Worm (Caenorhabditis elegans) whole organism, late embryonic: Measurements from ENCODE around the gene F26F2.8.
"Not testable (repeated sequence)": the region's sequence is repeated elsewhere in the genome, so short reads cannot be mapped to it uniquely, and the experiment has no call there.

ENCODE experiments used
- C38D4.7 ChIP-seq: fragments of 200-800 bp; sonication (Bioruptor generic); optimal IDR thresholded peaks from 2 replicates; lab custom pipeline; 2018; ENCODE audit warnings: mild to moderate bottlenecking, missing genetic modification characterization, moderate library complexity, missing compliant biosample characterization
- T23F11.4 ChIP-seq: fragments of 200-800 bp; sonication (Bioruptor generic); optimal IDR thresholded peaks from 2 replicates; lab custom pipeline; 2018; ENCODE audit warnings: mild to moderate bottlenecking, missing genetic modification characterization, missing compliant biosample characterization
- Y22D7AL.16 ChIP-seq: sonication (generic microtip); optimal IDR thresholded peaks from 2 replicates; lab custom pipeline; 2016; ENCODE audit warnings: missing genetic modification characterization, missing compliant biosample characterization
- ceh-14 ChIP-seq: sonication (generic microtip); optimal IDR thresholded peaks from 2 replicates; lab custom pipeline; 2016; ENCODE audit warnings: missing genotype, missing genetic modification characterization, missing compliant biosample characterization
- ceh-18 ChIP-seq: sonication (generic microtip); optimal IDR thresholded peaks from 2 replicates; lab custom pipeline; 2016; ENCODE audit warnings: missing genetic modification characterization, missing compliant biosample characterization
- ceh-19 ChIP-seq: fragments of 200-800 bp; sonication (Bioruptor generic); optimal IDR thresholded peaks from 2 replicates; lab custom pipeline; 2018; ENCODE audit warnings: mild to moderate bottlenecking, missing genetic modification characterization, missing compliant biosample characterization
- ceh-22 ChIP-seq: sonication (generic microtip); optimal IDR thresholded peaks from 2 replicates; lab custom pipeline; 2017; ENCODE audit warnings: missing biosample characterization, missing genetic modification characterization
- ceh-24 ChIP-seq: sonication (generic microtip); optimal IDR thresholded peaks from 2 replicates; lab custom pipeline; 2016; ENCODE audit warnings: mild to moderate bottlenecking, missing genetic modification characterization, missing compliant biosample characterization
- ceh-30 ChIP-seq: fragments of 150-350 bp; optimal IDR thresholded peaks from 2 replicates; lab custom pipeline; 2014; ENCODE audit warnings: missing biosample characterization, missing genetic modification characterization
- ceh-6 ChIP-seq: fragments of 200-800 bp; sonication (Bioruptor generic); optimal IDR thresholded peaks from 2 replicates; lab custom pipeline; 2018; ENCODE audit warnings: mild to moderate bottlenecking, missing genetic modification characterization, missing compliant biosample characterization
- dmd-4 ChIP-seq: sonication (generic microtip); optimal IDR thresholded peaks from 2 replicates; lab custom pipeline; 2016; ENCODE audit warnings: borderline replicate concordance, missing genetic modification characterization, missing compliant biosample characterization
- elt-4 ChIP-seq: sonication (generic microtip); optimal IDR thresholded peaks from 2 replicates; lab custom pipeline; 2016; ENCODE audit warnings: missing genetic modification characterization, missing compliant biosample characterization
- ets-4 ChIP-seq: sonication (generic microtip); optimal IDR thresholded peaks from 2 replicates; lab custom pipeline; 2016; ENCODE audit warnings: missing genetic modification characterization, missing compliant biosample characterization
- fax-1 ChIP-seq: sonication (generic microtip); optimal IDR thresholded peaks from 2 replicates; lab custom pipeline; 2016; ENCODE audit warnings: missing genotype, missing genetic modification characterization, missing compliant biosample characterization
- fkh-10 ChIP-seq: fragments of 150-350 bp; optimal IDR thresholded peaks from 2 replicates; lab custom pipeline; 2014; ENCODE audit warnings: missing biosample characterization, missing genetic modification reagents, missing genetic modification characterization
- fkh-6 ChIP-seq: sonication (generic microtip); optimal IDR thresholded peaks from 2 replicates; lab custom pipeline; 2016; ENCODE audit warnings: missing genetic modification characterization, missing compliant biosample characterization
- gmeb-2 ChIP-seq: sonication (generic microtip); optimal IDR thresholded peaks from 2 replicates; lab custom pipeline; 2016; ENCODE audit warnings: missing genetic modification characterization, inconsistent platforms, missing compliant biosample characterization
- hlh-30 ChIP-seq: sonication (generic microtip); optimal IDR thresholded peaks from 2 replicates; lab custom pipeline; 2017; ENCODE audit warnings: antibody characterized with exemption, missing genetic modification characterization, missing compliant biosample characterization; ENCODE audit not compliant: insufficient read depth
- hlh-6 ChIP-seq: sonication (generic microtip); optimal IDR thresholded peaks from 2 replicates; lab custom pipeline; 2016; ENCODE audit warnings: missing genotype, missing genetic modification characterization, missing compliant biosample characterization
- lim-6 ChIP-seq: sonication (generic microtip); optimal IDR thresholded peaks from 2 replicates; lab custom pipeline; 2016; ENCODE audit warnings: missing genetic modification characterization, missing compliant biosample characterization
- lin-11 ChIP-seq: fragments of 200-800 bp; sonication (Bioruptor generic); optimal IDR thresholded peaks from 2 replicates; lab custom pipeline; 2018; ENCODE audit warnings: mild to moderate bottlenecking, missing genetic modification characterization, missing compliant biosample characterization
- madf-2 ChIP-seq: sonication (generic microtip); optimal IDR thresholded peaks from 2 replicates; lab custom pipeline; 2017; ENCODE audit warnings: missing genetic modification characterization, missing compliant biosample characterization
- mec-3 ChIP-seq: sonication (generic microtip); optimal IDR thresholded peaks from 2 replicates; lab custom pipeline; 2016; ENCODE audit warnings: borderline replicate concordance, missing genetic modification characterization, missing compliant biosample characterization
- nhr-11 ChIP-seq: fragments of 150-350 bp; optimal IDR thresholded peaks from 2 replicates; lab custom pipeline; 2014; ENCODE audit warnings: missing biosample characterization, missing genetic modification characterization
- nhr-232 ChIP-seq: sonication (generic microtip); optimal IDR thresholded peaks from 2 replicates; lab custom pipeline; 2016; ENCODE audit warnings: missing genetic modification characterization, missing compliant biosample characterization
- npax-4 ChIP-seq: sonication (generic microtip); optimal IDR thresholded peaks from 2 replicates; lab custom pipeline; 2016; ENCODE audit warnings: missing genetic modification characterization, missing compliant biosample characterization
- odd-2 ChIP-seq: sonication (generic microtip); optimal IDR thresholded peaks from 2 replicates; lab custom pipeline; 2017; ENCODE audit warnings: antibody characterized with exemption, mild to moderate bottlenecking, missing genetic modification characterization, missing compliant biosample characterization
- pha-2 ChIP-seq: sonication (generic microtip); optimal IDR thresholded peaks from 2 replicates; lab custom pipeline; 2017; ENCODE audit warnings: mild to moderate bottlenecking, missing genetic modification characterization, missing compliant biosample characterization
- pha-4 ChIP-seq: fragments of 150-350 bp; optimal IDR thresholded peaks from 2 replicates; lab custom pipeline; 2018; ENCODE audit warnings: missing biosample characterization, missing genetic modification reagents, missing genetic modification characterization
- pros-1 ChIP-seq: fragments of 150-350 bp; optimal IDR thresholded peaks from 2 replicates; lab custom pipeline; 2014; ENCODE audit warnings: missing biosample characterization, missing genetic modification reagents, missing genetic modification characterization
- rnt-1 ChIP-seq: sonication (generic microtip); optimal IDR thresholded peaks from 2 replicates; lab custom pipeline; 2016; ENCODE audit warnings: missing genetic modification characterization, missing compliant biosample characterization
- sdc-2 ChIP-seq: sonication (generic microtip); optimal IDR thresholded peaks from 2 replicates; lab custom pipeline; 2016; ENCODE audit warnings: missing genotype, missing genetic modification characterization, missing compliant biosample characterization
- sox-4 ChIP-seq: sonication (generic microtip); optimal IDR thresholded peaks from 2 replicates; lab custom pipeline; 2017; ENCODE audit warnings: mild to moderate bottlenecking, missing genetic modification characterization, inconsistent platforms, missing compliant biosample characterization
- tbx-7 ChIP-seq: sonication (generic microtip); optimal IDR thresholded peaks from 2 replicates; lab custom pipeline; 2016; ENCODE audit warnings: missing genotype, missing genetic modification characterization, missing compliant biosample characterization
- ttx-3 ChIP-seq: sonication (generic microtip); optimal IDR thresholded peaks from 2 replicates; lab custom pipeline; 2016; ENCODE audit warnings: missing genetic modification reagents, missing genetic modification characterization, missing compliant biosample characterization
- unc-3 ChIP-seq, 2 experiments: fragments of 200-800 bp in 1 of 2; sonication (Bioruptor generic) in 1 of 2; sonication (generic microtip) in 1 of 2; conservative IDR thresholded peaks in 1 of 2; optimal IDR thresholded peaks in 1 of 2; 2 replicates each; pipeline versions ENCODE4 v1.3.6 to Lab custom; 2016 to 2022; ENCODE audit warnings: missing compliant biosample characterization in 2 of 2, missing genetic modification characterization in 2 of 2, missing genetic modification reagents in 1 of 2
- unc-42 ChIP-seq: sonication (generic microtip); optimal IDR thresholded peaks from 2 replicates; lab custom pipeline; 2016; ENCODE audit warnings: missing genotype, missing genetic modification characterization, missing compliant biosample characterization
- unc-86 ChIP-seq: sonication (generic microtip); optimal IDR thresholded peaks from 2 replicates; lab custom pipeline; 2016; ENCODE audit warnings: missing genetic modification characterization, missing compliant biosample characterization

The F26F2.8 gene

ce11 chrV:20555120-20555519 lies 24.2 kb upstream of the F26F2.8 start, which contains the start of gene Y38H6C.21:
Gene Y38H6C.21, minus strand, starts transcription at chrV:20555267.
- TF ChIP-seq fax-1: no peak
- TF ChIP-seq odd-2: no peak
- no peak for TF ChIP-seq nhr-232
- TF ChIP-seq lin-11: no peak
- TF ChIP-seq rnt-1 (tag; lab: Kevin White, UChicago): no peak
- TF ChIP-seq dmd-4: no peak
- TF ChIP-seq sdc-2 (tag; lab: Kevin White, UChicago): no peak
- TF ChIP-seq, all 69 proteins: peak for 0

- TF ChIP-seq ceh-14 (tag; lab: Kevin White, UChicago) (no peak), gmeb-2 (tag; lab: Kevin White, UChicago) (no peak), tbx-7 (no peak)
Observed at ce11 chrV:20556260-20556659, 23.1 kb upstream of the F26F2.8 start, which contains the start of gene Y38H6C.23. Gene Y38H6C.23, minus strand, starts transcription at chrV:20556360.

- no peak for TF ChIP-seq odd-2
- no peak for TF ChIP-seq ceh-24 (tag; lab: Kevin White, UChicago)
- TF ChIP-seq pros-1 (tag; lab: Kevin White, UChicago): no peak
- no peak for TF ChIP-seq lim-6
- no peak for TF ChIP-seq fkh-6 (tag; lab: Kevin White, UChicago)
- TF ChIP-seq fkh-10: no peak
- TF ChIP-seq ceh-18 (tag; lab: Kevin White, UChicago): no peak
- TF ChIP-seq nhr-232: no peak
- no peak for TF ChIP-seq npax-4 (tag; lab: Kevin White, UChicago)
- no peak for TF ChIP-seq mec-3
- TF ChIP-seq hlh-30 (tag; lab: Kevin White, UChicago): no peak
- no peak for TF ChIP-seq fax-1
- no peak for TF ChIP-seq pha-2
- no peak for TF ChIP-seq elt-4
- no peak for TF ChIP-seq pha-4 (tag; lab: Kevin White, UChicago)
- TF ChIP-seq ceh-30 (tag; lab: Kevin White, UChicago): no peak
- no peak for TF ChIP-seq Y22D7AL.16
- TF ChIP-seq hlh-6: no peak
Observed at ce11 chrV:20558270-20558669, 21.1 kb upstream of the F26F2.8 start, which contains the start of gene abf-4. Gene abf-4, minus strand, starts transcription at chrV:20558370.

- TF ChIP-seq ceh-22 (no peak), T23F11.4 (GFP tag; lab: Kevin White, UChicago) (no peak), unc-42 (tag; lab: Kevin White, UChicago) (no peak), ceh-30 (tag; lab: Kevin White, UChicago) (no peak), sox-4 (tag; lab: Kevin White, UChicago) (no peak), ets-4 (tag; lab: Kevin White, UChicago) (no peak), ceh-24 (tag; lab: Kevin White, UChicago) (no peak), unc-3 (GFP tag; conservative IDR thresholded peaks at IDR 0.05; lab: Robert Waterston, UW) (no peak), unc-3 (tag; optimal IDR thresholded peaks at IDR 0.05; lab: Kevin White, UChicago) (no peak), ceh-19 (no peak), sdc-2 (tag; lab: Kevin White, UChicago) (no peak), fkh-10 (no peak), madf-2 (tag; lab: Kevin White, UChicago) (no peak), C38D4.7 (GFP tag; lab: Kevin White, UChicago) (no peak), ttx-3 (tag; lab: Kevin White, UChicago) (no peak), rnt-1 (tag; lab: Kevin White, UChicago) (no peak), ceh-6 (GFP tag; lab: Kevin White, UChicago) (no peak)
Observed at ce11 chrV:20561795-20562194, 17.6 kb upstream of the F26F2.8 start, which contains the start of gene F26F2.1. Gene F26F2.1, minus strand, starts transcription at chrV:20561895.

ce11 chrV:20564054-20564453 lies 15.3 kb upstream of the F26F2.8 start, which contains the start of gene F26F2.13:
Gene F26F2.13, plus strand, starts transcription at chrV:20564354.
- not testable (repeated sequence) for TF ChIP-seq nhr-11 (tag; lab: Kevin White, UChicago); unc-86; hlh-30 (tag; lab: Kevin White, UChicago)
